Worm (Caenorhabditis elegans) whole organism, dauer: ENCODE data around the gene T21C9.11.

Experiments
- unc-62 ChIP-seq: sonication (generic microtip); optimal IDR thresholded peaks from 2 replicates; lab custom pipeline; 2017; ENCODE audit warnings: missing biosample characterization, missing genetic modification reagents, missing genetic modification characterization

Gene T21C9.11

DNA sequence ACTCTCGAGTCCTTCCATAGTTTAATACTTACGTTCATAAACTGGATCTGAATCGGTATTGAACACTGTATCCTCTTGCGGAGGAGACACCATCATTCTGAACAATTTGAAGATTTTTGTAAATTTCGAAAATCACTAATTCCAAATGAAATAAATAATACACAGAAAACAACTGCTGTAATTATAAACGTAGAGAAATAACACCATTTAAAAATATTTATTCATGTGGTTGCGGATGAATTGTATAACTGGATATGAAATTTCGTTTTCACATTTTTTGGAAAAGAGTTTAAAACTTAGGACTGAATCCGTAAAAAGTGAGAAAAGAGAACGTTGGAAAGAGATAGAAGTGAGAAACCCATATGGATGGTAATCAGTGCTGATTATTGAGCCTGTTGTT, 16.5 kb downstream of the T21C9.11 start, which contains the start of gene mics-1:
mics-1 (minus strand) TSS at position 101 of the 400 bp plus-strand sequence.
- no peak for TF ChIP-seq unc-62 (GFP tag; lab: Kevin White, UChicago)

ce11 chrV:10576319-10576718, 18.4 kb downstream of the T21C9.11 start, which contains the start of gene vps-54:
vps-54 (minus strand) TSS chrV:10576419.
- TF ChIP-seq unc-62 (GFP tag; lab: Kevin White, UChicago), result no peak

DNA sequence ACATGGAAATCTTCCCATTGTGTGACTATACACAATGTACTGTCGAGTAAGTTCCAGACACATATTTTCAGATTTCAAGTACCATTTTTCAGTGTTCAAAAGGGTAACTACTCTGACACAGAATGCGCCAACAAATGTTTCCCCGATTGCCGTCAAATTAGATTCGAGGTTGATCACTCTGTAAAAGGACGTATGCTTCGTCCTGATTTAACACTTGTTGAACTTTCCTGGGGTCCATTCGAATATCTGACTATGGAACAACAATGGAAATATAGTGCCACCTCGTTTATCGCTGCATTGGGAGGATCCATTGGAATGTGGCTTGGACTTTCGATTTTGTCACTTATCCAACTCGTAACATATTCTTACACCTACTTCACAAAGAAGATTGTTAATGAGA, 20.5 kb downstream of the T21C9.11 start:
- TF ChIP-seq unc-62 (GFP tag; lab: Kevin White, UChicago), result no peak

- no peak for TF ChIP-seq unc-62 (GFP tag; lab: Kevin White, UChicago)
Observed at ce11 chrV:10572614-10573013, 22.1 kb downstream of the T21C9.11 start, which contains the start of gene del-6. del-6 (plus strand) TSS chrV:10572914.

DNA sequence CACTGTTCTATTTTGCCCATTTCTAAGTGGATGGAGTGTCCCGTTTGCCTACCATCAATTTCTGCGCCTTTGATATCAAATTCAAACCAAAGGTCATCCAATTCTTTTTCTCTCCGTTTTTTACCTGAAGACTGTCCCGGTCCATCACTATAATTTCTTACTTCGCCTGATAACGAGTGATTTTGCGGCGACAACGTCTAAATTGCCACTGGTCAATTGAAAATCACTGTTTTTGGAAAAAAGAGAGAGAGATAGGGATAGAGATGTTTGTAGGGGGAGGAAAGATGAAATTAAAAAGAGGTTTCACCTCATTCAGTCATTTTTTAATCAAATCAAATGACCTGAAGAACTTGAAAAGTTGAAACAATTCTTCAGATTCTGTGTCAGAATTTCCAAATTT, 23.2 kb downstream of the T21C9.11 start:
- TF ChIP-seq unc-62 (GFP tag; lab: Kevin White, UChicago), result no peak

ce11 chrV:10568496-10568895, 26.2 kb downstream of the T21C9.11 start:
- TF ChIP-seq unc-62 (GFP tag; lab: Kevin White, UChicago), result no peak

DNA sequence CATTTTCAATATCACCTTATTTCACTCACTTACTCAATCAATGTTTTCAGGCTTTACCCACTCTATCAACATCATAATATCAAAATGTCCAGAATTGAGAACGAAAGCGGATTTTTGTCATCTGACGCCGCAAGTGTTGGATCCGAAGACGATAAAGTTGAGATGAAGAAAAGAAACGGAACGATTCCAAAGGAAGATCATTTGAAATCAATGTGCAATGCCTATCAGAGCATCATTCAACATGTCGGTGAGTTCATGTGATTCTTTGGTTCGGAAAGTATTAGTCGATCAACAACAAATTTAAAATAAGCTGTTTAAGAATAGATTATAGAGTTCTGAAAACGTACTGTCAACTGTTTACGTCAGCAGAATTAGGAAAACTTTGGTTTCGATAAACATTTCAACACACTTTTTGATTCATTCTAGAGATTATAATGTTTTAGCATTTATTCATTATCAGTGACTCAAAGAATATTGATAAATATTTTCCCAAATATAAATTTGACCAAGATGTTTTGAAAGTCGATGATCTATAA, 29.8 kb downstream of the T21C9.11 start, which contains the start of gene cat-4:
cat-4 (plus strand) TSS at position 51 of the 536 bp plus-strand sequence.
- TF ChIP-seq unc-62 (GFP tag; lab: Kevin White, UChicago), result no peak

DNA sequence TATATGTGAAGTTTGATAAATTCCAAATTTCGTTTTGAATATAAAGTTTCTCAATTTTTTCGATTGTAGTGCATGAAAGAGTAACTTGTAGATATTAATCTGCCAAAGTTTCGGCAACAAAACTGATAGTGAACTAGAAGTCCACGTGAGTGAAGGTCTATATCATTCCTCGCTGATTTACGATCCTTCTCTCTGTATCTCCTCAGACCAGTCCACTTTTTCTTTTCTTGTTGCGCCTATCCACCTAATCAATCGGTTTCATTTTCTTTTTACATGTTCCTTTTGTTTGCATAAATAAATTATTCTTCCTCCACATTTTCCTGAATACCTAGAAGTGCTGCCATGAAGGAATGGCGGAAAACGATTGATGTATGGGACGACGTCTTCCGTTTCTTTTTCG, 30.6 kb downstream of the T21C9.11 start:
- TF ChIP-seq unc-62 (GFP tag; lab: Kevin White, UChicago), result no peak

DNA sequence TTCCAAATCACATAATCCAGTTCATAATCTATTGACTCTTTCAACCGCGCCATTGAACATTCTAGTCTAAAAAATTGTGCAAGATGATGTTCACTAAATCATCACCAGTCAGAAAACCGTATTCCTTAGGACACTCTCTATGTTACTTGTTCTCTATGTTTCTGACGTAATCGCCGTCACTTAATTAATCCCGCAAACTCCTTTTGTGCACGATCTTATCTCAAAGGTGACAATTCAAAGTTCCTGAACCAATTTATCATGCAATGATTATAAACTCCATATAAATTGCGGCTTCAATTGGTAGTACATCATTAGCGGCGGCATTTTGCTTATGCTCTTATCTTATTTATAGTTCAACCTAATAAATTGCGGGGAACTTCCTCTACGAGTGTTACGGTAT, 31.9 kb downstream of the T21C9.11 start:
- TF ChIP-seq unc-62 (GFP tag; lab: Kevin White, UChicago), result no peak

ce11 chrV:10561632-10562031, 33.1 kb downstream of the T21C9.11 start:
- TF ChIP-seq unc-62 (GFP tag; lab: Kevin White, UChicago), result no peak

DNA sequence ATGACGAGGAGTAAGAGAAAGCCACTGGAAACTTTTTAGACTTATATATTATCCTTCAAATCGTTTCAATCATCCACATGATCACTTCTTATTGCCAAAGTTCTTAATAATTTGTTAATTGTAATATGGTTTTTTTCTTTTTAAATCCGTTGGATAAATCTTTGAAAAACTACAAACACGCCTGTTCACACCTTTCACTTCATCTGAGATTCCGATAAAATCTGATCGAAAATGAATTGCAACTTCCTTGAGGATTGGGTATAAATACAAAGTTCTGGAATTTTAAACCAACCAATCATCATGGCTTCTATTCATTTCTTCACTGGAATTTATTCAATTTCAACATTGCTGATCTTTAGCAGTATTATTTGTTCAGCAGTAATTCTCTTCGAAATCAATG, 34.1 kb downstream of the T21C9.11 start, which contains the start of gene col-152:
col-152 (plus strand) TSS at position 301 of the 400 bp plus-strand sequence.
- TF ChIP-seq unc-62 (GFP tag; lab: Kevin White, UChicago), result no peak

DNA sequence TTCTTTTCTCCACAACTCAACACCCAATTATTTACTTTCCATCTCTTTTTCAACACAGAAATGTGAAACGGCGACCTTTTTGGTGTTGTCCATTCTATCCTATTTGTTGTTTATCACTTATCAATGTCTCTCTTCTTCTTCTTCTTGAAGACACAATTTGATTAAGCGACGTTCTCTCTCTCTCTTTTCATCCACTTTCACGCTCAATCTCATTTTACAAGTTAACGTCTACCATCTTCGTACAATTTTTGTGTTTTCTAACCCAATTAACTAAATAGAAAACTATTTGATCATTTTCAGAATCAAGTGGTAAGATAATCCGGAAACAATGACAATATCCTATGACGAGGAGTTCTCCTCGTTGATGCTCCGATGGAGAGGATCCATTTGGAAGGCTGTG, 37.0 kb downstream of the T21C9.11 start, which contains the start of gene best-14:
best-14 (plus strand) TSS at position 301 of the 400 bp plus-strand sequence.
- no peak for TF ChIP-seq unc-62 (GFP tag; lab: Kevin White, UChicago)

- TF ChIP-seq unc-62 (GFP tag; lab: Kevin White, UChicago), result no peak
Observed at ce11 chrV:10557094-10557493, 37.6 kb downstream of the T21C9.11 start.

DNA sequence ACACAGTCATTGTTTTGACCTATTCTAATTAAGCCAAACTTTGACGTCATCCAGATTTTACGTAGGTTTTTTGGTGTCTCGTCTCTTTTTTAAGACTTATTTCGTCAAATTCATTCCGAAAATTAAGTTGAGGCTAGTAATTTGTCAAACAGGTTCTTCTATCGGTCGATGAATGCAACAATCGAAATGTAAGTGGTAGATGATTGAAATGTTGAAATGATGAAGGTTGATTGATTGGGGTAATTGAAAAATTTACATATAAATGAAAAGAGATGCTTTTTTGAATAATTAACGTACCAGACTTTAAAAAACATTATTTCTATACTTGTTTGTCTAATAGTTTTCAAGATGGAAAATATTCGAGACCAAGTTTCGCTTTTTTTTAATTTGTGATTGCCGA, 38.3 kb downstream of the T21C9.11 start:
- TF ChIP-seq unc-62 (GFP tag; lab: Kevin White, UChicago), result no peak

DNA sequence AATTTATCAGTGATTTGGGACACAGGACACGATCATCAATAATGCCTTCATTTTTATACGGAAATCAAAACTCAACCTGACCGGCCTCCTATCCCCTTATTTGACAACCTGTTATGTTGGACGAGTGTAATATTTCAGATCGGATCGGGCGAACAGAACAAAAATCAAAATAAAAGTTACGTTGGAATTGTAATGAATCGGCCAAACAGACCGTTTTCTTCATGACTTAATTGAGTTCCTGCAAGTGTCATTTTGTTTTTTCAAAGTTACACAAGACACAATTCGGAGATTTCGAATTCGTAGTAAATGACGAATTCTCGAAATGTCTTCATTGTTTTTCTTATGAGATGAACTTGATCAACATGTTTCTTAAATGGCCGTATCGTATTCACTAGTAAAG, 39.5 kb downstream of the T21C9.11 start, which contains the start of gene F32G8.3:
F32G8.3 (minus strand) TSS at position 101 of the 400 bp plus-strand sequence.
- TF ChIP-seq unc-62 (GFP tag; lab: Kevin White, UChicago), result no peak

DNA sequence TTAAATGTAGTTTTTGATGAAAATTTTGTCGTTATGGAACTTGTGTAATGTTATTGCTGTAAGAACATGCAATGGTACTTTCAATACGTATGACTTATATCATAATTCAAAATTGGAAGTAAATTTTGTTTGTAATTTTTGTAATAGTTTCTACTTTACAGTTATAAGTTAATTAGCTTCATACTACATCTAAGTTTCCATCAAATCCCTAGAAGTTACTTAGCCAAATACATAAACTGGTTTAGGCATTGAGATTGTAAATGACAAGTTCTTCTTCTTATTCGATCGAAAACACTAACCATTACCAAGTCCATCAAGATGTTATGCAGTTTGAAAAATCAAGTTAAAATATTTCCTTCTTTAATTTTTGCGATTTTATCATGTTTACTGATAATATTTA, 45.0 kb downstream of the T21C9.11 start, which contains the start of gene F32G8.2:
F32G8.2 (plus strand) TSS at position 301 of the 400 bp plus-strand sequence.
- no peak for TF ChIP-seq unc-62 (GFP tag; lab: Kevin White, UChicago)

- no peak for TF ChIP-seq unc-62 (GFP tag; lab: Kevin White, UChicago)
Observed at ce11 chrV:10548981-10549380, 45.7 kb downstream of the T21C9.11 start, which contains the start of gene srd-34. srd-34 (minus strand) TSS chrV:10549081.
